Fruit fly (Drosophila melanogaster) whole organism, larva: Measurements from ENCODE around the gene CG15024.

Source experiments
- noc ChIP-seq: fragments of 200-800 bp; sonication (Bioruptor generic); optimal IDR thresholded peaks from 3 replicates; lab custom pipeline; 2019; ENCODE audit warnings: missing biosample characterization, mild to moderate bottlenecking, missing genetic modification characterization, moderate library complexity

Gene CG15024

DNA sequence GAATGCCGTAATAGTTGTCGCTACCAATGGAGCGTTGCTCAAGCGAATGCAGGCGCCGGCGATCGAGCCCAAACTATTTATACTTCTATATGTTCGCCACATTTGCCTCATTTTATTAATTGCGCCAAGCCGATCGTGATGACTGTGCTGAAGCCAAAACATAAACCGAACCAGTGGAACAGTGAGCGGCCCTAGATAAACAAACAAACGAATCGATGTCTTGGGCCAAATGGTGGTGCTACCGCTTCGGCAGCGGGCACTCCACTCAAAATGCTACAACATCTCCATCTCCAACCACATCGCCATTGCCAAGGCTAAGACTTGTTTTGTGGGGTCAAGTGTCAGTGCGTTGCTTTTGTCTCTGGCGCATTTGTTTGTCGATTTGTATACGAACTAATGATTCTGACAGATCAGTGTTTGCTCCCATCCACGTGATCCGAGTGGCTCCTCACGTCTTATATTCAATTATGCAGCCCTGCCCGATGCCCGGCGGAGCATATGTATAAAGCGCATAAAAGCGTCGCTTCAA lies at the start of gene CG15024:
Gene CG15024 (minus strand): TSS at position 51 of the 529 bp plus-strand sequence.
- no peak for TF ChIP-seq noc (tag; lab: Kevin White, UChicago)

DNA sequence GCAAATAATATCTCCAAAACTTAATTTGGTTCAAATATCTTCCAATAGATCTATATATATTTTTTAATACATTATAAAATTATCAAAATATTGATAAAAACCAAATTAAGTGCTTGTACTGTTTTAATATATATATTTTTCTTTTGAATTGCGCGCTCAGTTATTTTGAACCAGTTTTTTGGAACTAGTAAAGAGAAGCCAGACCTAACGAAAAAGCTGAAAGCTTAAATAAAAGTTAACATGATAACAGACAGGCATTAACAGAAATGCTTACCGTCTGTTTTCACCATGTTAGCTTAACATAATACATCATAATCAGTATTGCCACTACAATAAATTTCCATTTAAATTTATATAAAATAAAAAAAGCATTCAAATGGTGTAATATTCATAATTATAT lies 46.7 kb upstream of the CG15024 start:
- TF ChIP-seq noc (tag; lab: Kevin White, UChicago), result no peak

DNA sequence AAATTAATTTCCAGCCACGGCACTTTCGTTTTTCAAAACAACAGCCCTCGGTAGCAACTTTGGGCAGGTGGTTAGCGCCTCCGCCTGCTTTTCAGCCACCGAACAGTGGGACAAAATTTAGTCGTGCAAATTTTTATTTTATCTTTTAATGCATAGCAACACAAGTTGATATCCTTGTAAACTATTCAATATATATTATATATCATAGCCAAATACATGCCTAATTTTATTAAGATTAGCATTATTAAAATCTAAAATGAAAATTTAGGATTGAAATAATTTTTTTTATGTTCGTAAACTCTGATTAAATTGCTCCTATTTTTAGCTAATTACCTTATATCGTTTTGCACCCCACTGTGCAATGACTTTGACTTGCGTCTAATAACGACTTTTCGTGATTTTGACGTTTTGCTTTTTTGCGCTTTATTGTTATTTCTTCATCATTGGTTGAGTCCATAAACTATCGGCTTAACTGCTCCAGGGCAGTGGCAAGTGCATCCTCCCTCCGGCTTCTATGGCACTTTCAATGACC lies 45.4 kb upstream of the CG15024 start:
- TF ChIP-seq noc (tag; lab: Kevin White, UChicago), result no peak

DNA sequence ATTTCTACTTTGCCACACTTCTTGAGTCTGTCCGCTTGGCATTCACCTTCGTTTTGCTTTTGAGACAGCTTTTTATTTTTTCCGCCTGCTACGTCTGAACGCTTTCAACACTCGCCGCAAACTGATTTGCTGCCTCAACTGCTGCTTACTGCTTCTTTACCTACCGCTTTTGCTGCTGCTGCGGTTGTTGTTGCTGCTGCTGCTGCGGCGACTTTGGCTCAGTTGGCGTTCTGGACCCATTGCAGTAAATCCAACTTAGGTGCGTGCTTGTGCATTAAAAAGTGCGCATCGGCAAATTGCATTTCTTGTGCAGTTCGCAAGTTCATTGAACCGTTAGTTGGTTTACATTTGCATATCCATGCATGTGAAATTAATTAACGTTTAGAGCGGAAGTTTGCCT lies 44.7 kb upstream of the CG15024 start, which contains the start of gene NT1:
Gene NT1 (minus strand): TSS at position 127 of the 400 bp plus-strand sequence.
- TF ChIP-seq noc (tag; lab: Kevin White, UChicago), result no peak

DNA sequence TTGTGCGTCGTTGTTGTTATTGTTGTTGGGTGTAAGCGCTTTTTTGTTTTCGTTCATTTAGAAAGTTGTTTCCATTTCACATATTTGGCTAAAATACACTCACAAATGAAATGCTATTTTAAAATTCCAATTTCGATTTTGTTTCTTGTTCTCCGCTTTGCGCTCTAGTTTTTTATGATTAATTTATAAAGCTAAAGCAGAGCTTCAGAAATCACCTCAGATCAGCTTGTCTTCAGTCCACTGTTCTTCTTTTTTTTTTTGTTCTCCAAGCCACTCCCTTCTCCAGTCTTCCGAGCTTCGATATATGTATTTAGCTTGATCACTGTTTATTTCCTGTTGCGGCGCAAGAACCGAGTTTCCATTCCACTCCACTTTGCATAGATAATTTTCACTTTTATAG lies 44.2 kb upstream of the CG15024 start:
- TF ChIP-seq noc (tag; lab: Kevin White, UChicago), result no peak

dm6 chr3L:4501406-4501805 lies 37.8 kb upstream of the CG15024 start:
- no peak for TF ChIP-seq noc (tag; lab: Kevin White, UChicago)

DNA sequence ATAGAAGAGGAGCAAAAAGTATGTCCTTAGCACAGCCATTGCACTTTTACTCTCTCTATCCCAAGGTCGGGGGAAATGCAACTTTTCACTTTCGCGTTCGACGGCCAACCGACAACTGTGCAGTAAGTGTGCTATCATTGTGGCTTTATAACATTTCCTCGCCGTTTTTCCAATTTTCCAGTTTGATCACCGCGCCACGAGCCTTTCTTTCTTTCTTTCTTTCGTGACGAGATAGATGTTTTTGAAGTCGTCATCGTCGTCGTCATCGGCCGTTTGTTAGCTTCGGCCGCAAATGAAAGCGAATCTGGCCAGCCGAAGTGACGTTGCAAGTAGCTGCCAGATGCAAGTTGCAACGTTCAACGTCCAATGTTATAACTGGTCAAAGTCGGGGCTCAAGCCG lies 36.8 kb upstream of the CG15024 start, which contains the start of gene CG13720:
Gene CG13720 (minus strand): TSS at position 101 of the 400 bp plus-strand sequence.
- TF ChIP-seq noc (tag; lab: Kevin White, UChicago), result no peak

DNA sequence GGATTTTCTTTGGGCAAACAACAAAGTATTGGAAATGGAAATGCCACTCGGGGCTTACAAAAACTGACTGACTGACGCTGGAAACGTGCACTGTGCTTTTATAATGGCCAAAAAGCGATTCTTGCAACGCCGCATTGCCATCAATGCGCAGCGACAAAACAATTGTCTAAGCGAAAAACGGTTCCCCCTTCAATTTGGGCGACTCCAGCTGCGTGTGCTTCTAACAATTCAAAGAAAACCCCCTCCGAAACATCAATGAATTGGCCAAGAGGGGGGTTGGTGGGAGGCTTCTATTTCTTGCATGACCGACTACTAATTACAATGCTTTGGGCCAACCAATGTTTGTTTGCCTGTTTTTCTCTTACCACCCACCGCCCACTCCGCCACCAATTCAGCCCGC lies 34.1 kb upstream of the CG15024 start, which contains the start of gene CG13721:
Gene CG13721 (minus strand): TSS at position 101 of the 400 bp plus-strand sequence.
- TF ChIP-seq noc (tag; lab: Kevin White, UChicago), result no peak

DNA sequence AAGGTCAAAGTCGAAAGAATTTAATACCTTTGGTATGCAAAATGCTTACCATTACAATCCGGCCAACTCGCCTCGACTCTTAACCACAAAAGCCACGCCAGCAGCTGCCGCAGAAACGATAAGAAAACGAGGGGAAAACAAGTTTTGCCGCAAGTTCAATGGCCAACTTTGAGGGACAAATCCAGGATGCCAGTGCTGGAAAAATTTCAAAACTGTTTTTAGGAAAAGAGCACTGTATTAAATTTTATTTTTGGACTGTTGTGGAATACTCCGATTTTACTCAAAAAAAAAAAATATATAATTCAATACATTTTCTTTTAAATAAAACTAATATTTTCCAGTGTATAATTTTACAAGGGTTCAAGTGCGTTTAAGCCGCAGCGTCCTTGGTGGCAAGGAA lies 31.0 kb upstream of the CG15024 start:
- no peak for TF ChIP-seq noc (tag; lab: Kevin White, UChicago)

- TF ChIP-seq noc (tag; lab: Kevin White, UChicago), result no peak
These were observed 30.0 kb upstream of the CG15024 start for dm6 chr3L:4493609-4494008.

- TF ChIP-seq noc (tag; lab: Kevin White, UChicago), result no peak
These were observed 27.1 kb upstream of the CG15024 start, which contains the start of gene CG13722 for dm6 chr3L:4490702-4491243. CG13722 (minus strand) TSS chr3L:4490963.

dm6 chr3L:4489490-4489889 lies 25.9 kb upstream of the CG15024 start:
- TF ChIP-seq noc (tag; lab: Kevin White, UChicago), result no peak

dm6 chr3L:4484623-4485022 lies 21.0 kb upstream of the CG15024 start:
- TF ChIP-seq noc (tag; lab: Kevin White, UChicago), result no peak

- TF ChIP-seq noc (tag; lab: Kevin White, UChicago), result no peak
These were observed 18.9 kb upstream of the CG15024 start, which contains the start of gene CG11350 for dm6 chr3L:4482509-4482908. CG11350 (plus strand) TSS chr3L:4482809.

DNA sequence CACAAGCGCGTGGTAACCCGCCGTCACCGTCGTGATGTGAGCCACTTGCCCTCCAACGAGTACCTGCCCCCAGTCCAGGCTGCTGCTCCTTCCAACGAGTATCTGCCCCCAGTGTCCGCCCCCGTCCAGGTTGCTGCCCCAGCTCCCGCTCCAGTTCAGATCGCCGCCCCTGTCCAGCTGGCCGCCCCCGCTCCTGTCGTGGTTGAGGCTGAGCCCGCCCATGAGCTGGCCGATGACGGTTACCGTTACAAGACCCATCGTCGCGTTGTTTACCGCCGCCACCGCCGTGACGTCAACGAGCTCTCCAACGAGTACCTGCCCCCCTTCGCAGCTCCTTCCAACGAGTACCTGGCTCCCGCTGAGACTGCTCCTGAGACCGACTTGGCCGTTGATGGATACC lies 17.1 kb upstream of the CG15024 start:
- TF ChIP-seq noc (tag; lab: Kevin White, UChicago), result no peak

DNA sequence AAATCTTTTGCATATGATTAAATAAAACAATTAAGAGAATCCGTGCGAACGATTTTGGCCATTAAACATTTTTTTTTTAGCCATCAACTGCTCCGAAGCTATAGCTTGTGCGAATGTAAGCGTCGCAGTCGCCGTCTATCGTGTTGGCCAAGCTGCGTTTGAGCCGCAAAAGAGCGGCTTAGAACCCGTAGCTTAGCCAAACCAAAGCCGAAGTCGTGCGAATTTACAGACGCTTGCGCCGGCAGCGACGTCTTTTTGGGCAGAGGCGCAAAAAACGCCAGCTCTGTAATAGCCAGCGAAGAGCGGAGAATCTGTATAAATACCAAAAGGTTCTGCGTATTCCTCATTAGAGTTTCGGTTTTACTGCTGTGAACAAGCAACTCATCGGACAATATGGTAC lies 16.3 kb upstream of the CG15024 start, which contains the start of gene CG7465:
Gene CG7465 (plus strand): TSS at position 346 of the 400 bp plus-strand sequence.
- no peak for TF ChIP-seq noc (tag; lab: Kevin White, UChicago)
